Worm (Caenorhabditis elegans) whole organism, L2 larva: ENCODE data around the gene F47D2.11.

ENCODE experiments used
- ZK546.5 ChIP-seq: sonication (generic microtip); optimal IDR thresholded peaks from 2 replicates; lab custom pipeline; 2017; ENCODE audit warnings: missing biosample characterization, missing genetic modification characterization
- dmd-4 ChIP-seq: sonication (generic microtip); optimal IDR thresholded peaks from 2 replicates; lab custom pipeline; 2017; ENCODE audit warnings: missing biosample characterization, missing genetic modification characterization
- egl-27 ChIP-seq: sonication (generic microtip); optimal IDR thresholded peaks from 3 replicates; lab custom pipeline; 2017; ENCODE audit warnings: missing biosample characterization, missing genetic modification reagents, missing genetic modification characterization
- elt-3 ChIP-seq: sonication (generic microtip); optimal IDR thresholded peaks from 2 replicates; lab custom pipeline; 2017; ENCODE audit warnings: missing biosample characterization, missing genetic modification characterization
- mab-5 ChIP-seq: fragments of 150-350 bp; optimal IDR thresholded peaks from 2 replicates; lab custom pipeline; 2014; ENCODE audit warnings: missing biosample characterization, missing genetic modification characterization
- nhr-10 ChIP-seq: sonication (generic microtip); optimal IDR thresholded peaks from 2 replicates; lab custom pipeline; 2017; ENCODE audit warnings: missing biosample characterization, missing genetic modification characterization
- nhr-11 ChIP-seq: fragments of 150-350 bp; optimal IDR thresholded peaks from 2 replicates; lab custom pipeline; 2014; ENCODE audit warnings: missing biosample characterization, missing genetic modification characterization
- nhr-77 ChIP-seq: fragments of 150-350 bp; optimal IDR thresholded peaks from 2 replicates; lab custom pipeline; 2014; ENCODE audit warnings: missing biosample characterization, missing genetic modification characterization
- snpc-4 ChIP-seq: fragments of 150-350 bp; optimal IDR thresholded peaks from 2 replicates; lab custom pipeline; 2014; ENCODE audit warnings: missing biosample characterization, missing genetic modification characterization

ce11 chrV:4302842-4303241 is 7.0 kb upstream of the F47D2.11 start:
- TF ChIP-seq nhr-10 (no peak), nhr-11 (tag; lab: Kevin White, UChicago) (no peak), mab-5 (tag; lab: Kevin White, UChicago) (no peak), elt-3 (tag; lab: Kevin White, UChicago) (no peak), dmd-4 (tag; lab: Kevin White, UChicago) (no peak), egl-27 (tag; lab: Kevin White, UChicago) (no peak), nhr-77 (no peak), snpc-4 (tag; lab: Kevin White, UChicago) (no peak), ZK546.5 (tag; lab: Kevin White, UChicago) (no peak)
